Fruit fly (Drosophila melanogaster) whole organism, adult: ENCODE results near the gene CG14131.

Experiments used
- Hr96 ChIP-seq: fragments of 200-800 bp; sonication (Bioruptor generic); optimal IDR thresholded peaks from 2 replicates; lab custom pipeline; 2016; ENCODE audit warnings: missing biosample characterization, missing genetic modification characterization
- toe ChIP-seq: fragments of 200-800 bp; sonication (Bioruptor generic); optimal IDR thresholded peaks from 2 replicates; lab custom pipeline; 2016; ENCODE audit warnings: missing biosample characterization, missing genetic modification characterization

DNA sequence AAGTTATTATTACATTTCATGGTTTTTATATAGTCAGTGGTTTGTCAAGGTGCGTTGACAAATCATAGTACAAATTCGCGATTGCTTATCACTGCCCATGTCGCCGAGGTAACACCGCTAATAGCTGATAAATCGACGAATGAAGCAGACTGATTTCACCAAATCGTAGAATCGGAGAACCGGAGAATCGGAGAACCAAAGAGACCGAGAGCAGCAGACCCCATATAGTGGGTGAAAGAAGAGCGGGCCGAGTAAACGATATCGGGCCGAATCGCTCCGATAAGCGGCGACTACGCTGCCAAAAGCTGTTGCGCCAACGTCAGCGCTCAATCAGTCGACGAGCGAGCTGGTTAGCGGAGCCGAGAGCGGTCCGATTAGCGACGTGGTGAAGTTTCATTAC is at the start of gene CG14131:
- TF ChIP-seq Hr96 (GFP tag; lab: Kevin White, UChicago) (no peak), toe (GFP tag; lab: Kevin White, UChicago) (no peak)
